In genomic region chr2L:5799435-5800387, dm6 we compare ENCODE assay signal across 1 fruit fly cellular context.
A peak's percentile ranks its signal among the peaks of the same experiment; 100 is the strongest.
TF ChIP-seq lines count a peak whose summit lies in the region.

Gene CG9171, minus strand, starts transcription at chr2L:5800253.

TF ChIP-seq in whole organism, embryonic, 481 proteins besides CTCF, POLR2A, EP300 and RAD21 (continued from another document and continues in another):
- TF ChIP-seq CG30020 (tag; optimal IDR thresholded peaks at IDR 0.05; lab: Kevin White, UChicago) (peak; percentile 83), CG13296 (GFP tag; optimal IDR thresholded peaks at IDR 0.05; lab: Kevin White, UChicago) (peak; percentile 9), Drgx (GFP tag; IDR thresholded peaks at IDR 0.05; lab: Robert Waterston, UW) (peak; percentile 32; the same call in 1 of the 2 replicates), Scr (GFP tag; IDR thresholded peaks at IDR 0.05; lab: Robert Waterston, UW; ENCODE audit: partially characterized antibody) (peak; percentile 32; the same call in 1 of the 2 replicates), Fer1 (GFP tag; optimal IDR thresholded peaks at IDR 0.05; lab: Kevin White, UChicago) (peak; percentile 41), MBD-R2 (GFP tag; IDR thresholded peaks at IDR 0.05; lab: Robert Waterston, UW) (peak; percentile 50; the same call in 1 of the 2 replicates), ftz-f1 (GFP tag; optimal IDR thresholded peaks at IDR 0.05; lab: Kevin White, UChicago) (peak; percentile 26), CG13424 (tag; optimal IDR thresholded peaks at IDR 0.05; lab: Kevin White, UChicago) (peak; percentile 54), CG4707 (GFP tag; optimal IDR thresholded peaks at IDR 0.05; lab: Kevin White, UChicago) (no peak), fd64A (GFP tag; optimal IDR thresholded peaks at IDR 0.05; lab: Kevin White, UChicago) (no peak), Abd-B (GFP tag; optimal IDR thresholded peaks at IDR 0.05; lab: Kevin White, UChicago) (peak; percentile 51), Eip74EF (GFP tag; optimal IDR thresholded peaks at IDR 0.05; lab: Kevin White, UChicago) (peak in 1 of 2 experiments; percentile 41), CG12299 (tag; optimal IDR thresholded peaks at IDR 0.05; lab: Kevin White, UChicago) (peak; percentile 29), kay (GFP tag; optimal IDR thresholded peaks at IDR 0.05; lab: Kevin White, UChicago) (no peak), psq (GFP tag; optimal IDR thresholded peaks at IDR 0.05; lab: Kevin White, UChicago) (peak; percentile 67), lab (GFP tag; optimal IDR thresholded peaks at IDR 0.05; lab: Kevin White, UChicago) (peak; percentile 49), CG3847 (GFP tag; IDR thresholded peaks at IDR 0.05; lab: Robert Waterston, UW) (peak; percentile 68), CG15269 (tag; optimal IDR thresholded peaks at IDR 0.05; lab: Kevin White, UChicago) (peak; percentile 13), CG4424 (GFP tag; optimal IDR thresholded peaks at IDR 0.05; lab: Kevin White, UChicago) (peak; percentile 13), nmo (GFP tag; optimal IDR thresholded peaks at IDR 0.05; lab: Kevin White, UChicago) (peak; percentile 56), CG6254 (GFP tag; optimal IDR thresholded peaks at IDR 0.05; lab: Kevin White, UChicago) (peak; percentile 15), CG15514 (GFP tag; optimal IDR thresholded peaks at IDR 0.05; lab: Kevin White, UChicago) (peak; percentile 91), Ets97D (GFP tag; optimal IDR thresholded peaks at IDR 0.05; lab: Kevin White, UChicago) (peak; percentile 80), wor (GFP tag; IDR thresholded peaks at IDR 0.05; lab: Robert Waterston, UW) (no peak), CG31388 (GFP tag; optimal IDR thresholded peaks at IDR 0.05; lab: Kevin White, UChicago) (no peak), CG7745 (tag; optimal IDR thresholded peaks at IDR 0.05; lab: Kevin White, UChicago) (no peak), CG15073 (GFP tag; optimal IDR thresholded peaks at IDR 0.05; lab: Kevin White, UChicago) (no peak), Sin3A (optimal IDR thresholded peaks at IDR 0.05; lab: Kevin White, UChicago) (peak; percentile 13), onecut (GFP tag; IDR thresholded peaks at IDR 0.05; lab: Robert Waterston, UW) (0 out of 2 replicates have a peak, but pooled peaks have one; percentile 3), dmrt99B (tag; optimal IDR thresholded peaks at IDR 0.05; lab: Kevin White, UChicago) (peak; percentile 14), CG11093 (GFP tag; IDR thresholded peaks at IDR 0.05; lab: Robert Waterston, UW) (no peak), zfh1 (GFP tag; IDR thresholded peaks at IDR 0.05; lab: Robert Waterston, UW) (peak; percentile 49; the same call in 1 of the 3 replicates), mam (GFP tag; optimal IDR thresholded peaks at IDR 0.05; lab: Kevin White, UChicago) (peak; percentile 8), hkb (optimal IDR thresholded peaks at IDR 0.05; lab: Kevin White, UChicago) (no peak), hkb (GFP tag; IDR thresholded peaks at IDR 0.05; lab: Robert Waterston, UW) (peak; percentile 31; the same call in 1 of the 2 replicates), wek (GFP tag; optimal IDR thresholded peaks at IDR 0.05; lab: Kevin White, UChicago) (peak; percentile 13), ci (GFP tag; IDR thresholded peaks at IDR 0.05; lab: Robert Waterston, UW) (peak; percentile 79), CG6765 (GFP tag; optimal IDR thresholded peaks at IDR 0.05; lab: Kevin White, UChicago) (no peak), pho (GFP tag; optimal IDR thresholded peaks at IDR 0.05; lab: Kevin White, UChicago) (peak; percentile 42), Usf (GFP tag; optimal IDR thresholded peaks at IDR 0.05; lab: Kevin White, UChicago) (no peak), BtbVII (GFP tag; optimal IDR thresholded peaks at IDR 0.05; lab: Kevin White, UChicago) (no peak), Pdp1 (GFP tag; optimal IDR thresholded peaks at IDR 0.05; lab: Kevin White, UChicago) (peak in 1 of 2 experiments; percentile 20), Antp (GFP tag; optimal IDR thresholded peaks at IDR 0.05; lab: Kevin White, UChicago) (peak; percentile 29), NfI (GFP tag; optimal IDR thresholded peaks at IDR 0.05; lab: Kevin White, UChicago) (peak; percentile 0), crc (GFP tag; optimal IDR thresholded peaks at IDR 0.05; lab: Kevin White, UChicago) (no peak), bcd (GFP tag; optimal IDR thresholded peaks at IDR 0.05; lab: Kevin White, UChicago) (peak; percentile 47), Awh (GFP tag; IDR thresholded peaks at IDR 0.05; lab: Robert Waterston, UW) (peak; percentile 7; the same call in 1 of the 2 replicates), ssp (GFP tag; IDR thresholded peaks at IDR 0.05; lab: Robert Waterston, UW) (peak; percentile 99), hth (optimal IDR thresholded peaks at IDR 0.05; lab: Kevin White, UChicago) (no peak), Hr78 (GFP tag; optimal IDR thresholded peaks at IDR 0.05; lab: Kevin White, UChicago) (peak in 1 of 2 experiments; percentile 56), CG1024 (GFP tag; IDR thresholded peaks at IDR 0.05; lab: Robert Waterston, UW) (peak; percentile 53; the same call in 1 of the 2 replicates), CG6175 (GFP tag; IDR thresholded peaks at IDR 0.05; lab: Robert Waterston, UW) (peak; percentile 94), CG17385 (GFP tag; optimal IDR thresholded peaks at IDR 0.05; lab: Kevin White, UChicago) (peak; percentile 10), CG11695 (GFP tag; IDR thresholded peaks at IDR 0.05; lab: Robert Waterston, UW) (no peak), CG11247 (GFP tag; IDR thresholded peaks at IDR 0.05; lab: Robert Waterston, UW) (no peak), ash1 (GFP tag; optimal IDR thresholded peaks at IDR 0.05; lab: Kevin White, UChicago) (peak; percentile 23), CG7928 (GFP tag; optimal IDR thresholded peaks at IDR 0.05; lab: Kevin White, UChicago) (peak; percentile 55), CG1792 (GFP tag; optimal IDR thresholded peaks at IDR 0.05; lab: Kevin White, UChicago) (no peak), ro (GFP tag; IDR thresholded peaks at IDR 0.05; lab: Robert Waterston, UW) (no peak), vvl (GFP tag; IDR thresholded peaks at IDR 0.05; lab: Robert Waterston, UW) (peak; percentile 64), pzg (GFP tag; optimal IDR thresholded peaks at IDR 0.05; lab: Kevin White, UChicago) (peak; percentile 98), CG9876 (GFP tag; optimal IDR thresholded peaks at IDR 0.05; lab: Kevin White, UChicago) (no peak), CG12104 (GFP tag; optimal IDR thresholded peaks at IDR 0.05; lab: Kevin White, UChicago) (no peak), MESR4 (GFP tag; optimal IDR thresholded peaks at IDR 0.05; lab: Kevin White, UChicago) (peak; percentile 42), CG6791 (GFP tag; IDR thresholded peaks at IDR 0.05; lab: Robert Waterston, UW; ENCODE audit: partially characterized antibody) (peak; percentile 28; the same call in 1 of the 3 replicates), gcm2 (GFP tag; optimal IDR thresholded peaks at IDR 0.05; lab: Kevin White, UChicago) (no peak), CG12769 (tag; optimal IDR thresholded peaks at IDR 0.05; lab: Kevin White, UChicago) (peak; percentile 75), pros (GFP tag; optimal IDR thresholded peaks at IDR 0.05; lab: Kevin White, UChicago) (peak; percentile 44), ac (GFP tag; optimal IDR thresholded peaks at IDR 0.05; lab: Kevin White, UChicago) (no peak), Opbp (GFP tag; IDR thresholded peaks at IDR 0.05; lab: Robert Waterston, UW; ENCODE audit: partially characterized antibody) (peak; percentile 51; the same call in 2 of the 3 replicates), Jarid2 (GFP tag; optimal IDR thresholded peaks at IDR 0.05; lab: Kevin White, UChicago) (peak; percentile 95), HLH4C (GFP tag; IDR thresholded peaks at IDR 0.05; lab: Robert Waterston, UW; ENCODE audit: partially characterized antibody) (no peak), CG1602 (GFP tag; optimal IDR thresholded peaks at IDR 0.05; lab: Kevin White, UChicago) (no peak), pita (GFP tag; optimal IDR thresholded peaks at IDR 0.05; lab: Kevin White, UChicago) (peak; percentile 88), ase (GFP tag; IDR thresholded peaks at IDR 0.05; lab: Robert Waterston, UW) (0 out of 3 replicates have a peak, but pooled peaks have one; percentile 27), CG31224 (GFP tag; IDR thresholded peaks at IDR 0.05; lab: Robert Waterston, UW) (0 out of 2 replicates have a peak, but pooled peaks have one; percentile 0), Atf-2 (GFP tag; optimal IDR thresholded peaks at IDR 0.05; lab: Kevin White, UChicago) (no peak), CG2199 (GFP tag; IDR thresholded peaks at IDR 0.05; lab: Robert Waterston, UW) (0 out of 3 replicates have a peak, but pooled peaks have one; percentile 13), gcm (GFP tag; optimal IDR thresholded peaks at IDR 0.05; lab: Kevin White, UChicago) (no peak), dmrt11E (tag; optimal IDR thresholded peaks at IDR 0.05; lab: Kevin White, UChicago) (peak; percentile 20), CG6689 (GFP tag; IDR thresholded peaks at IDR 0.05; lab: Robert Waterston, UW) (no peak), CG15011 (GFP tag; optimal IDR thresholded peaks at IDR 0.05; lab: Kevin White, UChicago) (no peak), MTF-1 (GFP tag; optimal IDR thresholded peaks at IDR 0.05; lab: Kevin White, UChicago; ENCODE audit: borderline replicate concordance) (peak; percentile 44), CG17802 (tag; optimal IDR thresholded peaks at IDR 0.05; lab: Kevin White, UChicago) (peak; percentile 90), trh (GFP tag; optimal IDR thresholded peaks at IDR 0.05; lab: Kevin White, UChicago) (no peak), TFAM (GFP tag; optimal IDR thresholded peaks at IDR 0.05; lab: Kevin White, UChicago) (no peak), danr (GFP tag; IDR thresholded peaks at IDR 0.05; lab: Robert Waterston, UW) (no peak), YL-1 (GFP tag; optimal IDR thresholded peaks at IDR 0.05; lab: Kevin White, UChicago) (peak; percentile 56), gsb (GFP tag; IDR thresholded peaks at IDR 0.05; lab: Robert Waterston, UW) (no peak), odd (GFP tag; optimal IDR thresholded peaks at IDR 0.05; lab: Kevin White, UChicago) (no peak), salm (tag; optimal IDR thresholded peaks at IDR 0.05; lab: Kevin White, UChicago) (no peak), fd102C (GFP tag; optimal IDR thresholded peaks at IDR 0.05; lab: Kevin White, UChicago) (no peak), lbe (GFP tag; optimal IDR thresholded peaks at IDR 0.05; lab: Kevin White, UChicago) (no peak), aop (GFP tag; IDR thresholded peaks at IDR 0.05; lab: Robert Waterston, UW) (no peak), jigr1 (GFP tag; IDR thresholded peaks at IDR 0.05; lab: Robert Waterston, UW) (no peak), chm (GFP tag; IDR thresholded peaks at IDR 0.05; lab: Robert Waterston, UW) (peak; percentile 76), dpn (GFP tag; optimal IDR thresholded peaks at IDR 0.05; lab: Kevin White, UChicago) (peak; percentile 6 to 21), cato (GFP tag; optimal IDR thresholded peaks at IDR 0.05; lab: Kevin White, UChicago; ENCODE audit: borderline replicate concordance) (no peak), CG13287 (GFP tag; IDR thresholded peaks at IDR 0.05; lab: Robert Waterston, UW; ENCODE audit: partially characterized antibody) (peak; percentile 50), Aef1 (GFP tag; IDR thresholded peaks at IDR 0.05; lab: Robert Waterston, UW) (peak; percentile 39; the same call in 2 of the 3 replicates), CHES-1-like (GFP tag; optimal IDR thresholded peaks at IDR 0.05; lab: Kevin White, UChicago) (no peak), Vsx1 (GFP tag; optimal IDR thresholded peaks at IDR 0.05; lab: Kevin White, UChicago) (peak; percentile 24), abd-A (tag; optimal IDR thresholded peaks at IDR 0.05; lab: Kevin White, UChicago) (peak; percentile 58), Neu2 (GFP tag; optimal IDR thresholded peaks at IDR 0.05; lab: Kevin White, UChicago; ENCODE audit: borderline replicate concordance) (peak; percentile 1), croc (GFP tag; conservative IDR thresholded peaks at IDR 0.05; lab: Robert Waterston, UW) (no peak), CG4820 (GFP tag; optimal IDR thresholded peaks at IDR 0.05; lab: Kevin White, UChicago) (no peak), Lhr (GFP tag; optimal IDR thresholded peaks at IDR 0.05; lab: Kevin White, UChicago) (peak; percentile 98), Hmr (GFP tag; optimal IDR thresholded peaks at IDR 0.05; lab: Kevin White, UChicago) (peak; percentile 90), CG10979 (tag; optimal IDR thresholded peaks at IDR 0.05; lab: Kevin White, UChicago) (no peak), CG8359 (GFP tag; optimal IDR thresholded peaks at IDR 0.05; lab: Kevin White, UChicago; ENCODE audit: borderline replicate concordance) (no peak), btn (GFP tag; optimal IDR thresholded peaks at IDR 0.05; lab: Kevin White, UChicago) (no peak), CG10462 (GFP tag; optimal IDR thresholded peaks at IDR 0.05; lab: Kevin White, UChicago) (no peak), dysf (GFP tag; IDR thresholded peaks at IDR 0.05; lab: Robert Waterston, UW) (peak; percentile 53; the same call in 2 of the 3 replicates), insv (GFP tag; optimal IDR thresholded peaks at IDR 0.05; lab: Kevin White, UChicago) (peak; percentile 77 to 96), CG3726 (GFP tag; IDR thresholded peaks at IDR 0.05; lab: Robert Waterston, UW) (no peak), da (GFP tag; optimal IDR thresholded peaks at IDR 0.05; lab: Kevin White, UChicago) (no peak), CG15479 (GFP tag; optimal IDR thresholded peaks at IDR 0.05; lab: Kevin White, UChicago) (peak; percentile 57), rib (GFP tag; IDR thresholded peaks at IDR 0.05; lab: Robert Waterston, UW) (peak; percentile 71), Lpt (GFP tag; optimal IDR thresholded peaks at IDR 0.05; lab: Kevin White, UChicago) (no peak), Dll (GFP tag; IDR thresholded peaks at IDR 0.05; lab: Robert Waterston, UW; ENCODE audit: partially characterized antibody) (peak; percentile 44; the same call in 3 of the 4 replicates), CG7839 (tag; optimal IDR thresholded peaks at IDR 0.05; lab: Kevin White, UChicago) (peak; percentile 44), kni (GFP tag; optimal IDR thresholded peaks at IDR 0.05; lab: Kevin White, UChicago) (peak; percentile 84), CG8388 (GFP tag; optimal IDR thresholded peaks at IDR 0.05; lab: Kevin White, UChicago) (no peak), CG17829 (tag; optimal IDR thresholded peaks at IDR 0.05; lab: Kevin White, UChicago) (peak; percentile 37), H15 (GFP tag; IDR thresholded peaks at IDR 0.05; lab: Robert Waterston, UW) (no peak), Chrac-16 (GFP tag; optimal IDR thresholded peaks at IDR 0.05; lab: Kevin White, UChicago) (no peak), Atf3 (GFP tag; optimal IDR thresholded peaks at IDR 0.05; lab: Kevin White, UChicago) (no peak), z (GFP tag; IDR thresholded peaks at IDR 0.05; lab: Robert Waterston, UW) (0 out of 3 replicates have a peak, but pooled peaks have one; percentile 3), CG4617 (GFP tag; optimal IDR thresholded peaks at IDR 0.05; lab: Kevin White, UChicago; ENCODE audit: borderline replicate concordance) (no peak)
